Fruit fly (Drosophila melanogaster) whole organism, embryonic: ENCODE results near the gene topi.

Experiments
- Blimp-1 ChIP-seq: fragments of 200-800 bp; sonication (Bioruptor generic); optimal IDR thresholded peaks from 3 replicates; lab custom pipeline; 2018; ENCODE audit warnings: missing biosample characterization, missing genetic modification characterization, mild to moderate bottlenecking, moderate library complexity, missing genetic modification reagents
- CG11398 ChIP-seq: fragments of 200-800 bp; sonication (Bioruptor generic); optimal IDR thresholded peaks from 2 replicates; lab custom pipeline; 2016; ENCODE audit warnings: missing biosample characterization, missing genetic modification characterization
- CG12155 ChIP-seq: fragments of 200-800 bp; sonication (Bioruptor generic); optimal IDR thresholded peaks from 3 replicates; lab custom pipeline; 2016; ENCODE audit warnings: missing biosample characterization, missing genetic modification characterization
- CG1233 ChIP-seq: fragments of 200-800 bp; sonication (Bioruptor generic); optimal IDR thresholded peaks from 4 replicates; lab custom pipeline; 2018; ENCODE audit warnings: missing biosample characterization, mild to moderate bottlenecking, missing genetic modification characterization
- CG12391 ChIP-seq: fragments of 200-800 bp; sonication (Bioruptor generic); optimal IDR thresholded peaks from 3 replicates; lab custom pipeline; 2018; ENCODE audit warnings: missing biosample characterization, mild to moderate bottlenecking, missing genetic modification characterization, moderate library complexity
- CG12744 ChIP-seq: fragments of 200-800 bp; sonication (Bioruptor generic); optimal IDR thresholded peaks from 2 replicates; lab custom pipeline; 2016; ENCODE audit warnings: missing biosample characterization, missing genetic modification characterization
- CG12769 ChIP-seq: fragments of 200-800 bp; sonication (Bioruptor generic); optimal IDR thresholded peaks from 2 replicates; lab custom pipeline; 2019; ENCODE audit warnings: missing biosample characterization, mild to moderate bottlenecking, missing genetic modification characterization, moderate library complexity
- CG13424 ChIP-seq: fragments of 200-800 bp; sonication (Bioruptor generic); optimal IDR thresholded peaks from 2 replicates; lab custom pipeline; 2019; ENCODE audit warnings: missing biosample characterization, mild to moderate bottlenecking, missing genetic modification characterization, moderate library complexity
- CG1529 ChIP-seq: fragments of 200-800 bp; sonication (Bioruptor generic); optimal IDR thresholded peaks from 3 replicates; lab custom pipeline; 2018; ENCODE audit warnings: missing biosample characterization, missing genetic modification characterization
- CG18262 ChIP-seq: fragments of 200-800 bp; optimal IDR thresholded peaks from 3 replicates; lab custom pipeline; 2019; ENCODE audit warnings: missing biosample characterization, mild to moderate bottlenecking, missing genetic modification characterization, moderate library complexity
- CG18619 ChIP-seq: fragments of 200-800 bp; sonication (Bioruptor generic); optimal IDR thresholded peaks from 3 replicates; lab custom pipeline; 2017; ENCODE audit warnings: missing biosample characterization, mild to moderate bottlenecking, missing genetic modification characterization
- CG30020 ChIP-seq: fragments of 200-800 bp; optimal IDR thresholded peaks from 2 replicates; lab custom pipeline; 2019; ENCODE audit warnings: missing biosample characterization, mild to moderate bottlenecking, missing genetic modification characterization, moderate library complexity
- CG3281 ChIP-seq: fragments of 200-800 bp; sonication (Bioruptor generic); optimal IDR thresholded peaks from 3 replicates; lab custom pipeline; 2017; ENCODE audit warnings: missing biosample characterization, mild to moderate bottlenecking, missing genetic modification characterization
- CG3726 ChIP-seq: fragments of 200-800 bp; sonication (Bioruptor generic); IDR thresholded peaks from 3 replicates; pipeline ENCODE4, ENCODE4 v1.3.6; 2022; ENCODE audit warnings: missing biosample characterization, missing genetic modification characterization
- CG4282 ChIP-seq: fragments of 200-800 bp; sonication (Bioruptor generic); optimal IDR thresholded peaks from 2 replicates; lab custom pipeline; 2016; ENCODE audit warnings: missing biosample characterization, missing genetic modification characterization
- CG4328 ChIP-seq: fragments of 200-800 bp; sonication (Bioruptor generic); optimal IDR thresholded peaks from 3 replicates; lab custom pipeline; 2017; ENCODE audit warnings: missing biosample characterization, missing genetic modification reagents, missing genetic modification characterization
- CG6254 ChIP-seq: fragments of 200-800 bp; sonication (Bioruptor generic); optimal IDR thresholded peaks from 3 replicates; lab custom pipeline; 2017; ENCODE audit warnings: mild to moderate bottlenecking, missing biosample characterization, missing genetic modification reagents, missing genetic modification characterization
- CG7786 ChIP-seq: fragments of 200-800 bp; sonication (Bioruptor generic); optimal IDR thresholded peaks from 2 replicates; lab custom pipeline; 2016; ENCODE audit warnings: missing biosample characterization, missing genetic modification characterization
- CG7839 ChIP-seq: fragments of 200-800 bp; sonication (Bioruptor generic); optimal IDR thresholded peaks from 3 replicates; lab custom pipeline; 2018; ENCODE audit warnings: missing biosample characterization, mild to moderate bottlenecking, missing genetic modification characterization, moderate library complexity
- Chrac-16 ChIP-seq: fragments of 200-800 bp; sonication (Bioruptor generic); optimal IDR thresholded peaks from 3 replicates; lab custom pipeline; 2016; ENCODE audit warnings: missing biosample characterization, missing genetic modification characterization
- CrebB ChIP-seq: fragments of 200-800 bp; sonication (Bioruptor generic); optimal IDR thresholded peaks from 3 replicates; lab custom pipeline; 2018; ENCODE audit warnings: missing biosample characterization, mild to moderate bottlenecking, missing genetic modification characterization
- Dfd ChIP-seq, 2 experiments: fragments of >200 bp; optimal IDR thresholded peaks; 2 replicates each; lab custom pipeline; 2017; ENCODE audit warnings: missing biosample characterization in 2 of 2, missing genetic modification characterization in 2 of 2
- Dll ChIP-seq: fragments of 200-800 bp; sonication (Bioruptor generic); IDR thresholded peaks from 4 replicates; pipeline ENCODE4 v1.3.6; 2022; ENCODE audit warnings: missing biosample characterization, missing genetic modification characterization; ENCODE audit not compliant: partially characterized antibody
- E2f1 ChIP-seq: fragments of 200-800 bp; sonication (Bioruptor generic); IDR thresholded peaks from 2 replicates; pipeline ENCODE4 v1.3.6; 2022; ENCODE audit warnings: missing biosample characterization, missing genetic modification characterization
- HLH54F ChIP-seq: fragments of 200-800 bp; sonication (Bioruptor generic); optimal IDR thresholded peaks from 3 replicates; lab custom pipeline; 2016; ENCODE audit warnings: missing biosample characterization, missing genetic modification characterization
- Hr51 ChIP-seq, 2 experiments: fragments of 200-800 bp; sonication (Bioruptor generic); optimal IDR thresholded peaks; 2 replicates in 1 of 2; 3 replicates in 1 of 2; lab custom pipeline; 2016 to 2018; ENCODE audit warnings: missing biosample characterization in 2 of 2, missing genetic modification characterization in 2 of 2, mild to moderate bottlenecking in 1 of 2, moderate library complexity in 1 of 2
- Scr ChIP-seq: fragments of 200-800 bp; sonication (Bioruptor generic); IDR thresholded peaks from 2 replicates; pipeline ENCODE4 v1.3.6; 2022; ENCODE audit warnings: missing biosample characterization, missing genetic modification characterization; ENCODE audit not compliant: partially characterized antibody
- amos ChIP-seq: fragments of 200-800 bp; sonication (Bioruptor generic); IDR thresholded peaks from 2 replicates; pipeline ENCODE4 v1.3.6; 2022; ENCODE audit warnings: missing biosample characterization, missing genetic modification characterization; ENCODE audit not compliant: partially characterized antibody
- bab2 ChIP-seq: fragments of 200-800 bp; sonication (Bioruptor generic); optimal IDR thresholded peaks from 2 replicates; lab custom pipeline; 2016; ENCODE audit warnings: missing biosample characterization, missing genetic modification characterization
- bbx ChIP-seq: fragments of 200-800 bp; sonication (Bioruptor generic); IDR thresholded peaks from 2 replicates; pipeline ENCODE4 v1.3.6; 2022; ENCODE audit warnings: missing biosample characterization, missing genetic modification characterization; ENCODE audit not compliant: partially characterized antibody
- da ChIP-seq: fragments of 200-800 bp; sonication (Bioruptor generic); optimal IDR thresholded peaks from 2 replicates; lab custom pipeline; 2016; ENCODE audit warnings: missing biosample characterization, missing genetic modification characterization
- dm ChIP-seq: fragments of 200-800 bp; sonication (Bioruptor generic); optimal IDR thresholded peaks from 3 replicates; lab custom pipeline; 2016; ENCODE audit warnings: missing biosample characterization, missing genetic modification characterization
- dmrt99B ChIP-seq: fragments of 200-800 bp; sonication (Bioruptor generic); optimal IDR thresholded peaks from 2 replicates; lab custom pipeline; 2018; ENCODE audit warnings: missing biosample characterization, mild to moderate bottlenecking, missing genetic modification characterization, moderate library complexity
- dpn ChIP-seq, 2 experiments: fragments of 200-800 bp; sonication (Bioruptor generic); optimal IDR thresholded peaks; 3 replicates each; lab custom pipeline; 2016; ENCODE audit warnings: missing biosample characterization in 2 of 2, missing genetic modification characterization in 2 of 2
- dysf ChIP-seq: fragments of 200-800 bp; sonication (Bioruptor generic); IDR thresholded peaks from 3 replicates; pipeline ENCODE4 v1.3.6; 2022; ENCODE audit warnings: missing biosample characterization, missing genetic modification characterization
- ftz-f1 ChIP-seq: fragments of 200-800 bp; sonication (Bioruptor generic); optimal IDR thresholded peaks from 2 replicates; lab custom pipeline; 2016; ENCODE audit warnings: missing biosample characterization, missing genetic modification characterization
- jigr1 ChIP-seq: fragments of 200-800 bp; sonication (Bioruptor generic); IDR thresholded peaks from 3 replicates; pipeline ENCODE4 v1.3.6; 2022; ENCODE audit warnings: missing biosample characterization, missing genetic modification characterization
- kah ChIP-seq: fragments of 200-800 bp; sonication (Bioruptor generic); optimal IDR thresholded peaks from 2 replicates; lab custom pipeline; 2018; ENCODE audit warnings: missing biosample characterization, mild to moderate bottlenecking, missing genetic modification characterization
- nerfin-1 ChIP-seq: fragments of 200-800 bp; sonication (Bioruptor generic); optimal IDR thresholded peaks from 3 replicates; lab custom pipeline; 2019; ENCODE audit warnings: missing biosample characterization, mild to moderate bottlenecking, missing genetic modification characterization, moderate library complexity
- sens-2 ChIP-seq: fragments of 200-800 bp; sonication (Bioruptor generic); IDR thresholded peaks from 2 replicates; pipeline ENCODE4 v1.3.6; 2022; ENCODE audit warnings: missing biosample characterization, missing genetic modification characterization
- seq ChIP-seq: fragments of 200-800 bp; sonication (Bioruptor generic); IDR thresholded peaks from 2 replicates; pipeline ENCODE4 v1.3.6; 2022; ENCODE audit warnings: missing biosample characterization, missing genetic modification characterization
- shn ChIP-seq: fragments of 200-800 bp; sonication (Bioruptor generic); optimal IDR thresholded peaks from 3 replicates; lab custom pipeline; 2016; ENCODE audit warnings: missing biosample characterization, missing genetic modification characterization
- sna ChIP-seq: fragments of 200-800 bp; sonication (Bioruptor generic); IDR thresholded peaks from 2 replicates; pipeline ENCODE4 v1.3.6; 2022; ENCODE audit warnings: missing biosample characterization, missing genetic modification characterization; ENCODE audit not compliant: partially characterized antibody
- so ChIP-seq: fragments of 200-800 bp; sonication (Bioruptor generic); IDR thresholded peaks from 3 replicates; pipeline ENCODE4 v1.3.6; 2022; ENCODE audit warnings: missing biosample characterization, missing genetic modification characterization
- sob ChIP-seq: fragments of 200-800 bp; sonication (Bioruptor generic); IDR thresholded peaks from 2 replicates; pipeline ENCODE4 v1.3.6; 2022; ENCODE audit warnings: missing biosample characterization, missing genetic modification characterization
- sr ChIP-seq: fragments of 200-800 bp; sonication (Bioruptor generic); IDR thresholded peaks from 3 replicates; pipeline ENCODE4 v1.3.6; 2022; ENCODE audit warnings: missing biosample characterization, missing genetic modification characterization
- trh ChIP-seq: fragments of 200-800 bp; sonication (Bioruptor generic); optimal IDR thresholded peaks from 2 replicates; lab custom pipeline; 2016; ENCODE audit warnings: missing biosample characterization, missing genetic modification characterization
- usp ChIP-seq: fragments of >200 bp; optimal IDR thresholded peaks from 2 replicates; lab custom pipeline; 2017; ENCODE audit warnings: missing biosample characterization, missing genetic modification characterization
- vnd ChIP-seq: fragments of 200-800 bp; sonication (Bioruptor generic); IDR thresholded peaks from 3 replicates; pipeline ENCODE4 v1.3.6; 2022; ENCODE audit warnings: missing biosample characterization, missing genetic modification characterization; ENCODE audit not compliant: partially characterized antibody
- wor ChIP-seq: fragments of 200-800 bp; sonication (Bioruptor generic); IDR thresholded peaks from 2 replicates; pipeline ENCODE4 v1.3.6; 2022; ENCODE audit warnings: missing biosample characterization, missing genetic modification characterization

topi gene

dm6 chr3R:9747272-9747874 lies 27.5 kb upstream of the topi start, which contains the start of gene CG12948 (continued):
- TF ChIP-seq CG18262 = peak; percentile 52
- TF ChIP-seq CG11398 (GFP tag; lab: Kevin White, UChicago) = no peak
- peak; percentile 40 for TF ChIP-seq CG30020
- no peak for TF ChIP-seq wor (GFP tag; lab: Robert Waterston, UW)
- TF ChIP-seq CG18619 = no peak
- peak; percentile 96 for TF ChIP-seq Scr (GFP tag; lab: Robert Waterston, UW)
- TF ChIP-seq CG7839 (tag; lab: Kevin White, UChicago) = no peak
- TF ChIP-seq CG12391 = peak; percentile 70
- peak; percentile 67; the same call in 2 of the 3 replicates for TF ChIP-seq dysf (GFP tag; lab: Robert Waterston, UW)
- no peak for TF ChIP-seq usp (GFP tag; lab: Kevin White, UChicago)
- peak; percentile 36 for TF ChIP-seq Chrac-16 (GFP tag; lab: Kevin White, UChicago)
- peak; percentile 75 for TF ChIP-seq bbx (GFP tag; lab: Robert Waterston, UW)
- TF ChIP-seq CG12744 (GFP tag; lab: Kevin White, UChicago) = no peak
- no peak for TF ChIP-seq E2f1 (GFP tag; lab: Robert Waterston, UW)
- no peak for TF ChIP-seq ftz-f1 (GFP tag; lab: Kevin White, UChicago)
- TF ChIP-seq Dll (GFP tag; lab: Robert Waterston, UW) = peak; percentile 99
- no peak for TF ChIP-seq trh (GFP tag; lab: Kevin White, UChicago)
- peak; percentile 56 for TF ChIP-seq CG12769 (tag; lab: Kevin White, UChicago)
- TF ChIP-seq CG3726 (GFP tag; lab: Robert Waterston, UW) = no peak
- peak; percentile 60 for TF ChIP-seq sob (GFP tag; lab: Robert Waterston, UW)
- peak; percentile 46 to 52 for TF ChIP-seq dpn (GFP tag; optimal IDR thresholded peaks at IDR 0.05; lab: Kevin White, UChicago)
- no peak for TF ChIP-seq CrebB
- no peak for TF ChIP-seq kah (GFP tag; lab: Kevin White, UChicago)
- peak; percentile 71 for TF ChIP-seq CG3281
- TF ChIP-seq CG13424 (tag; lab: Kevin White, UChicago) = peak; percentile 69
- TF ChIP-seq CG4328 (GFP tag; lab: Kevin White, UChicago) = no peak
- TF ChIP-seq CG1529 (GFP tag; lab: Kevin White, UChicago) = peak; percentile 13
- TF ChIP-seq CG1233 = no peak
- TF ChIP-seq HLH54F (GFP tag; lab: Kevin White, UChicago) = peak; percentile 53
- TF ChIP-seq amos (GFP tag; lab: Robert Waterston, UW) = peak; percentile 77
- TF ChIP-seq CG7786 (GFP tag; lab: Kevin White, UChicago) = peak; percentile 36
- TF ChIP-seq Blimp-1 (GFP tag; lab: Kevin White, UChicago) = no peak
- TF ChIP-seq dmrt99B (tag; lab: Kevin White, UChicago) = no peak
- peak; percentile 96 for TF ChIP-seq sna (GFP tag; lab: Robert Waterston, UW)
- no peak for TF ChIP-seq sens-2 (GFP tag; lab: Robert Waterston, UW)
- TF ChIP-seq nerfin-1 (tag; lab: Kevin White, UChicago) = peak; percentile 49
- no peak for TF ChIP-seq bab2
- TF ChIP-seq sr (GFP tag; lab: Robert Waterston, UW) = peak; percentile 93
- TF ChIP-seq Dfd (GFP tag; optimal IDR thresholded peaks at IDR 0.05; lab: Kevin White, UChicago) = no peak
- TF ChIP-seq shn (GFP tag; lab: Kevin White, UChicago) = no peak
- TF ChIP-seq vnd (GFP tag; lab: Robert Waterston, UW) = peak; percentile 86
- TF ChIP-seq Hr51 (GFP tag; optimal IDR thresholded peaks at IDR 0.05; lab: Kevin White, UChicago) = peak in 1 of 2 experiments; percentile 36
- TF ChIP-seq seq (GFP tag; lab: Robert Waterston, UW) = no peak
- no peak for TF ChIP-seq jigr1 (GFP tag; lab: Robert Waterston, UW)
- no peak for TF ChIP-seq da (GFP tag; lab: Kevin White, UChicago)
- no peak for TF ChIP-seq CG6254
- no peak for TF ChIP-seq CG4282 (GFP tag; lab: Kevin White, UChicago)
- peak; percentile 22 for TF ChIP-seq dm (GFP tag; lab: Kevin White, UChicago)
- TF ChIP-seq so = peak; percentile 26; the same call in 1 of the 3 replicates
- TF ChIP-seq CG12155 (GFP tag; lab: Kevin White, UChicago) = peak; percentile 39
